Worm (Caenorhabditis elegans) whole organism, L1 larva: ENCODE results near the gene dhps-1.

Experiments used
- ceh-82 ChIP-seq, 3 experiments: fragments of 150-350 bp in 1 of 3; sonication (generic microtip) in 2 of 3; optimal IDR thresholded peaks; 2 replicates each; lab custom pipeline; 2014 to 2017; ENCODE audit warnings: missing biosample characterization in 3 of 3, missing genetic modification characterization in 3 of 3
- egl-27 ChIP-seq, 2 experiments: fragments of 150-350 bp in 1 of 2; sonication (generic microtip); optimal IDR thresholded peaks; 3 replicates each; lab custom pipeline; 2017 to 2018; ENCODE audit warnings: missing biosample characterization in 2 of 2, missing genetic modification characterization in 2 of 2, missing genetic modification reagents in 2 of 2
- hlh-4 ChIP-seq: sonication (generic microtip); optimal IDR thresholded peaks from 2 replicates; lab custom pipeline; 2016; ENCODE audit warnings: mild to moderate bottlenecking, missing genetic modification characterization, missing compliant biosample characterization
- lin-13 ChIP-seq: fragments of 150-350 bp; optimal IDR thresholded peaks from 2 replicates; lab custom pipeline; 2014; ENCODE audit warnings: missing biosample characterization, missing genetic modification reagents, missing genetic modification characterization
- lin-14 ChIP-seq: fragments of 200-800 bp; sonication (Bioruptor generic); optimal IDR thresholded peaks from 2 replicates; lab custom pipeline; 2018; ENCODE audit warnings: mild to moderate bottlenecking, missing genetic modification characterization, moderate library complexity, missing compliant biosample characterization
- lir-3 ChIP-seq: sonication (generic microtip); optimal IDR thresholded peaks from 2 replicates; lab custom pipeline; 2016; ENCODE audit warnings: mild to moderate bottlenecking, missing genetic modification characterization, moderate library complexity, missing compliant biosample characterization; ENCODE audit not compliant: poor library complexity
- nhr-90 ChIP-seq: sonication (generic microtip); optimal IDR thresholded peaks from 2 replicates; lab custom pipeline; 2016; ENCODE audit warnings: mild to moderate bottlenecking, missing genetic modification characterization, missing compliant biosample characterization; ENCODE audit not compliant: poor library complexity
- skn-1 ChIP-seq: fragments of 150-350 bp; optimal IDR thresholded peaks from 2 replicates; lab custom pipeline; 2014; ENCODE audit warnings: missing biosample characterization, missing genetic modification characterization
- unc-62 ChIP-seq: fragments of 150-350 bp; optimal IDR thresholded peaks from 2 replicates; lab custom pipeline; 2014; ENCODE audit warnings: missing biosample characterization, missing genetic modification reagents, missing genetic modification characterization
- zag-1 ChIP-seq: fragments of 150-350 bp; optimal IDR thresholded peaks from 2 replicates; lab custom pipeline; 2014; ENCODE audit warnings: missing biosample characterization, missing genetic modification characterization
- ztf-11 ChIP-seq, 2 experiments: sonication (generic microtip); optimal IDR thresholded peaks; 2 replicates each; lab custom pipeline; 2016 to 2017; ENCODE audit warnings: missing genetic modification characterization in 2 of 2, missing biosample characterization in 1 of 2, missing compliant biosample characterization in 1 of 2
- ztf-4 ChIP-seq: fragments of 150-350 bp; optimal IDR thresholded peaks from 2 replicates; lab custom pipeline; 2014; ENCODE audit warnings: missing biosample characterization, missing genetic modification characterization

ce11 chrII:11968275-11968674, 24.5 kb upstream of the dhps-1 start, which contains the start of gene mex-1:
- TF ChIP-seq ceh-82 (tag; optimal IDR thresholded peaks at IDR 0.05; lab: Kevin White, UChicago) = no peak
- no peak for TF ChIP-seq lin-14 (GFP tag; lab: Kevin White, UChicago)
- TF ChIP-seq lir-3 = no peak
- TF ChIP-seq nhr-90 (tag; lab: Kevin White, UChicago) = no peak
- no peak for TF ChIP-seq ztf-11 (tag; optimal IDR thresholded peaks at IDR 0.05; lab: Kevin White, UChicago)
- no peak for TF ChIP-seq hlh-4 (tag; lab: Kevin White, UChicago)
- no peak for TF ChIP-seq skn-1 (tag; lab: Kevin White, UChicago)
- TF ChIP-seq ztf-4 (tag; lab: Kevin White, UChicago) = no peak
- TF ChIP-seq zag-1 = no peak
- no peak for TF ChIP-seq lin-13 (GFP tag; lab: Kevin White, UChicago)
- TF ChIP-seq unc-62 (GFP tag; lab: Kevin White, UChicago) = no peak
- TF ChIP-seq egl-27 (tag; optimal IDR thresholded peaks at IDR 0.05; lab: Kevin White, UChicago) = no peak
